Worm (Caenorhabditis elegans) whole organism, midembryonic: ENCODE results near the gene F26F2.11.

Experiments
- T22C8.4 ChIP-seq: fragments of 200-800 bp; sonication (Bioruptor generic); IDR thresholded peaks from 2 replicates; pipeline ENCODE4 v1.3.6; 2022; ENCODE audit warnings: missing genetic modification characterization, missing compliant biosample characterization
- cog-1 ChIP-seq: sonication (generic microtip); optimal IDR thresholded peaks from 2 replicates; lab custom pipeline; 2016; ENCODE audit warnings: missing genetic modification characterization, missing compliant biosample characterization
- flt-1 ChIP-seq: fragments of 200-800 bp; sonication (Bioruptor generic); IDR thresholded peaks from 2 replicates; pipeline ENCODE4 v1.3.6; 2022; ENCODE audit warnings: missing genetic modification characterization, missing compliant biosample characterization
- klf-2 ChIP-seq: fragments of 200-800 bp; sonication (Bioruptor generic); conservative IDR thresholded peaks from 2 replicates; pipeline ENCODE4 v1.3.6; 2022; ENCODE audit warnings: missing genetic modification reagents, missing genetic modification characterization, missing compliant biosample characterization
- med-1 ChIP-seq: sonication (generic microtip); optimal IDR thresholded peaks from 2 replicates; lab custom pipeline; 2017; ENCODE audit warnings: missing genetic modification characterization, mild to moderate bottlenecking, missing compliant biosample characterization, antibody characterized with exemption, missing genetic modification reagents; ENCODE audit not compliant: insufficient read depth
- ref-1 ChIP-seq: fragments of 200-800 bp; sonication (Bioruptor generic); conservative IDR thresholded peaks from 2 replicates; pipeline ENCODE4 v1.3.6; 2022; ENCODE audit warnings: missing genetic modification reagents, missing genetic modification characterization, missing compliant biosample characterization
- tab-1 ChIP-seq: fragments of 200-800 bp; sonication (Bioruptor generic); IDR thresholded peaks from 2 replicates; pipeline ENCODE4 v1.3.6; 2022; ENCODE audit warnings: missing genetic modification characterization, missing compliant biosample characterization
- ztf-23 ChIP-seq: fragments of 200-800 bp; sonication (Bioruptor generic); IDR thresholded peaks from 2 replicates; pipeline ENCODE4 v1.3.6; 2022; ENCODE audit warnings: missing genetic modification reagents, missing genetic modification characterization, missing compliant biosample characterization
- ztf-29 ChIP-seq: fragments of 200-800 bp; sonication (Bioruptor generic); IDR thresholded peaks from 2 replicates; pipeline ENCODE4 v1.3.6; 2022; ENCODE audit warnings: missing genetic modification reagents, missing genetic modification characterization, missing compliant biosample characterization

The F26F2.11 gene

DNA sequence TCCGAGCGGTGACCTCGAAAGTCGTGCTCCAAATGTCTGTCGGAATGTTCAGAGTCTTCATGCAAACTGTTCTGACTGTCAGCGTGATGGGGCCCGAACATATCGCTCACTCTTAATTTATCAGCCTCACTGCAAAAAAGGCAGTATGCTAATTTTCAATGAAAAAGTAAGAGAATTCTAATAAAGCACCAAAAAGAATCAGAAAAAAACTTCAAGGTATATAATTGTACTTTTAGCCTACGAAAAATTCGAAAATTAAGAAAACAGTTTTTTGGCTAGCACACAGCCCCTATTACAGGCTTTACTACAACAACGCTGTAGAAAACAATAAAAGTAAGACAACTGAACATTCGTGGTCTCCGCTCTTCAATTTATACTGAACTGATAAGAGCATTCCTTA lies 33.8 kb downstream of the F26F2.11 start, which contains the start of gene F26F2.1:
TSS of gene F26F2.1 (minus strand) at position 101 of the 400 bp plus-strand sequence.
- TF ChIP-seq med-1 = no peak
- no peak for TF ChIP-seq ztf-23 (GFP tag; lab: Robert Waterston, UW)
- TF ChIP-seq flt-1 (GFP tag; lab: Robert Waterston, UW) = no peak
- no peak for TF ChIP-seq tab-1
- TF ChIP-seq cog-1 = no peak
- no peak for TF ChIP-seq ref-1 (GFP tag; lab: Robert Waterston, UW)
- TF ChIP-seq klf-2 (GFP tag; lab: Robert Waterston, UW) = no peak
- TF ChIP-seq ztf-29 (GFP tag; lab: Robert Waterston, UW) = no peak
- no peak for TF ChIP-seq T22C8.4 (GFP tag; lab: Robert Waterston, UW)

DNA sequence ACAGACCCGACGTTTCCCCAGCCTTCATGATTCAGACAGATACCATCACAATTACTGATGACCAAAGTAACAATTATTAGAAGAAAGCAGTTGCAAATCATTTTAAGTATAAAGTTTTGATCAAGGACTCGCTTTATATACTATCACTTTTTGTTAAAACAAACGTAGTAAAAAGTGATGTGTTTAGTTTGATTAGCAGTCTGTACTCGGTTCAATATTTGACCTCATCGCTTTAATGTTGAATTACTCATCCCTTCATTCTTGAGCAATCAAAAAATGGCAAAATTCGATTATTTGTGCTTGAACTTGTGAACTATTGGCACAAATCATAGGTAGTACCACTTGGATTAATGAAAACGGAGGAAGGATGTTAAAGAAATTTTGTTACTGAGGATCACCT lies 37.3 kb downstream of the F26F2.11 start, which contains the start of gene abf-4:
TSS of gene abf-4 (minus strand) at position 101 of the 400 bp plus-strand sequence.
- TF ChIP-seq ztf-23 (GFP tag; lab: Robert Waterston, UW) (no peak), flt-1 (GFP tag; lab: Robert Waterston, UW) (no peak), ref-1 (GFP tag; lab: Robert Waterston, UW) (no peak), cog-1 (no peak), ztf-29 (GFP tag; lab: Robert Waterston, UW) (no peak), klf-2 (GFP tag; lab: Robert Waterston, UW) (no peak), med-1 (no peak)

DNA sequence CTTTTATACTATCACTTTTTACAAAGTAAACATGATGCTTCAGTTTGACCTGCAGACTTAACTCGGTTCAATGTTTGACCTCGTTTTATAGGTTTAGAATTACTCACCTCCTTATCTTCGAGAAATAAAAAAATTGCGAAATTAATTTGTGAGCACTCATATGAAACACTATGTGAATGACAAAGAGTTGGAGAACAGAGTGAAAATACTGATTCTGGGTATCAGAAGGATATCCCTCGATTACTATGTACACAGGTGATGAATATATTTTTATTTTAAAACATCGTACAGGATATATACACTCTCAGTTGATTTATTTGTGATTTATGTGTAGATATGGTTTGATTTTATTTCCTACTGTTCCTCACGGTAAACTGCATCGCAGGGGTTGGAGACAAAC lies 39.3 kb downstream of the F26F2.11 start, which contains the start of gene Y38H6C.23:
TSS of gene Y38H6C.23 (minus strand) at position 101 of the 400 bp plus-strand sequence.
- no peak for TF ChIP-seq ref-1 (GFP tag; lab: Robert Waterston, UW)
- TF ChIP-seq cog-1 = no peak
- no peak for TF ChIP-seq flt-1 (GFP tag; lab: Robert Waterston, UW)
- no peak for TF ChIP-seq ztf-23 (GFP tag; lab: Robert Waterston, UW)
- TF ChIP-seq klf-2 (GFP tag; lab: Robert Waterston, UW) = no peak
- TF ChIP-seq med-1 = no peak
- TF ChIP-seq ztf-29 (GFP tag; lab: Robert Waterston, UW) = no peak
- no peak for TF ChIP-seq T22C8.4 (GFP tag; lab: Robert Waterston, UW)
- no peak for TF ChIP-seq tab-1

DNA sequence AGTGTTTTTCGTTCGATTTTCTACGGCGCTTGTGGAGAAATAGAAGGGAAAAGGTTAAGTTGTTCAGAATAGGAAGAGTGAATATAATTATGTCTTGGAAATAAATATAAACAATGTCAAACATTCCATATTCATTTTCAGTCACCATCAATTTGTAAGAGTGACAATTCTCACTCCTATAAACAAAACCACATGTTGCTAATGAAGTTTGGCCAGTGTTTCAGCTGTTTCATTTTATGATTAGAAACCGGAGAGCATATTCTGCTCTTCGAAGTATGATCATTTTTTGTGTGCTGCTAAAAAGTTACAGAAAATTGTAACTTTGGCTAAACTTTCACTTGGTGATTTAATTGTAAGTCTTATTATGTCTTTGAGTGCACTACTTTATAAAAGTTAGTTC lies 40.4 kb downstream of the F26F2.11 start, which contains the start of gene Y38H6C.21:
TSS of gene Y38H6C.21 (minus strand) at position 148 of the 400 bp plus-strand sequence.
- TF ChIP-seq klf-2 (GFP tag; lab: Robert Waterston, UW) (no peak), ztf-23 (GFP tag; lab: Robert Waterston, UW) (no peak), med-1 (no peak), ztf-29 (GFP tag; lab: Robert Waterston, UW) (no peak), cog-1 (no peak), flt-1 (GFP tag; lab: Robert Waterston, UW) (no peak), ref-1 (GFP tag; lab: Robert Waterston, UW) (no peak), T22C8.4 (GFP tag; lab: Robert Waterston, UW) (no peak), tab-1 (no peak)

DNA sequence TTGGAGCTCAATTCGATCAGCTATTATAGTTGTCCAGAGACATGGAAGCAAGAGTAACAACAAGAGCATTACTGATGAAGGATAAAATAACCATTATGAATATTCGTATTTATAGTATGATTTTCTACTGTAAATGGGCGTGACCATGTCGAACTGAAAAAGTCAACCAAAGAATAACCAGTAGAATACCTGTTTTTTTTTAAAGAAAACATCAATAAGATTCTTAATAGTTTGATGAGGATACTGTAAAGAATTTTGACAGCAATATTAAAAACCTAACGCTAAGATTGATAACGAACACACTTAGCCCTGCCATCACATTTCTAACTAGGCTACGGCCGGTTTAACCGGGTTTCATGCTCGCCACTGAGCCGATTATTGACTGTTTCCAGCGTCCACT lies 42.6 kb downstream of the F26F2.11 start, which contains the start of gene vmo-1:
TSS of gene vmo-1 (minus strand) at position 101 of the 400 bp plus-strand sequence.
- TF ChIP-seq ztf-23 (GFP tag; lab: Robert Waterston, UW) (no peak), flt-1 (GFP tag; lab: Robert Waterston, UW) (no peak), ztf-29 (GFP tag; lab: Robert Waterston, UW) (no peak), cog-1 (no peak), T22C8.4 (GFP tag; lab: Robert Waterston, UW) (no peak), med-1 (no peak), ref-1 (GFP tag; lab: Robert Waterston, UW) (no peak), tab-1 (no peak), klf-2 (GFP tag; lab: Robert Waterston, UW) (no peak)

DNA sequence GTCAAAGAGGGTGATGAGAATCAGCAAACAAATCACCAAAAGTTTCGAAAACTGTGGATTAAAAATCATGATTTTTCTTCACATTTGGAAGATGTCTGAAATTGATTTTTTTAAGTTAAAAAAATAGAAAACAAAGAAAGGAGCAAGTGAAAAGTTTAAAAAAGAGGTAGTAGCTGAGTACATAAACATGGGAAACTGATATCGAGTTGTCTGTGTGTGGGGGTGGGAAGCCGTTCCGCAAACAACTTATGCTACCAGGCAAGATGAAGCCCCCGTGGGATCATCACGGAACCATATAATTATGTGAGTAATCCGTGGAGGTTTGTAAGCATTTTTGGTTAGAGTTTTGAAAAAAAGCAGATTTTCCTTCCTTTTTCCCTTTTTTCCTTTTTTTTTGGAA lies 44.5 kb downstream of the F26F2.11 start, which contains the start of gene Y38H6C.20:
TSS of gene Y38H6C.20 (minus strand) at position 101 of the 400 bp plus-strand sequence.
- no peak for TF ChIP-seq T22C8.4 (GFP tag; lab: Robert Waterston, UW)
- no peak for TF ChIP-seq ztf-29 (GFP tag; lab: Robert Waterston, UW)
- no peak for TF ChIP-seq ztf-23 (GFP tag; lab: Robert Waterston, UW)
- TF ChIP-seq flt-1 (GFP tag; lab: Robert Waterston, UW) = no peak
- TF ChIP-seq ref-1 (GFP tag; lab: Robert Waterston, UW) = no peak
- TF ChIP-seq tab-1 = no peak
- no peak for TF ChIP-seq cog-1
- no peak for TF ChIP-seq klf-2 (GFP tag; lab: Robert Waterston, UW)
- TF ChIP-seq med-1 = no peak

DNA sequence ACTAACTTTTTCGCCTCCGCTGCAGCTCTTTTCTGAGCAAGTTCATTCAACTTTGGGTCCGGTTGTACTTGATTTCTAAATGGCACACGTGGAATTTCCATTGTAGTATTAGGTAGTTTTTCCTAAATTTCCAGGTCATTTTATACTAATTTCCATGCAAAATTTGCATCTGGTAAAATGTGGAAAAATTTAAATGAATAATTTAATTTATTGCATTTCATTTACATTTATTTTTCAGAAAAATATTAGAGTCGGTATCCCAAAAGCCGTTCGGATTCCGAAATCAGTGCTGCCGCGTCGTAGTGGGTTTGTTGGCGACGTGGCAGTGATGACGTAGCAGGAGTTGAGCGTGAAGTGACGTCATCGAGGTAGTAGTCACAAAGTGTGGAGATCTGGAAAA lies 48.5 kb downstream of the F26F2.11 start, which contains the start of gene Y38H6C.18:
TSS of gene Y38H6C.18 (minus strand) at position 101 of the 400 bp plus-strand sequence.
- TF ChIP-seq cog-1 = no peak

DNA sequence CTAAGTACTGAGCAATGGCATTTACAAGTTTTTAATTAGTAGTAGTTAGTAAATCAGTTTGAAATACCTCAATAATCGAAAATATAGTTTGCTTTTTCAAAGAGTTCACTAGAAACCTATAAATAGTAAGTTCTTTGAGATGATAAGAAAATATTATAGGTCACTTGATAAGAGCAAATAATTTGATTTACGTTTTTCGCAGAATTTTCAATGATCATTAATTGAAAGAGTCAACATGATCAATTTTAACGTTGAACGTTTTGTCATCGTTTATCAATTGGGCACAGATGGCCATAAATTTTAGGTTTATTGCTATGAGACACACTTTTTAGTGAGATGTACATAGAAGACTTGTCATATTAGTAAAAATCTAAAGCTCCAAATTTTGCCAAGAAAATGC lies 49.8 kb downstream of the F26F2.11 start:
- TF ChIP-seq ref-1 (GFP tag; lab: Robert Waterston, UW) = no peak
- TF ChIP-seq cog-1 = no peak
- TF ChIP-seq ztf-29 (GFP tag; lab: Robert Waterston, UW) = no peak
- TF ChIP-seq klf-2 (GFP tag; lab: Robert Waterston, UW) = no peak
- TF ChIP-seq med-1 = no peak
- no peak for TF ChIP-seq flt-1 (GFP tag; lab: Robert Waterston, UW)
- TF ChIP-seq tab-1 = no peak
- no peak for TF ChIP-seq ztf-23 (GFP tag; lab: Robert Waterston, UW)
- TF ChIP-seq T22C8.4 (GFP tag; lab: Robert Waterston, UW) = no peak
